Fruit fly (Drosophila melanogaster): Measurements from ENCODE around the gene bon.
A peak's percentile ranks its signal among the peaks of the same experiment; 100 is the strongest.

The bon gene

DNA sequence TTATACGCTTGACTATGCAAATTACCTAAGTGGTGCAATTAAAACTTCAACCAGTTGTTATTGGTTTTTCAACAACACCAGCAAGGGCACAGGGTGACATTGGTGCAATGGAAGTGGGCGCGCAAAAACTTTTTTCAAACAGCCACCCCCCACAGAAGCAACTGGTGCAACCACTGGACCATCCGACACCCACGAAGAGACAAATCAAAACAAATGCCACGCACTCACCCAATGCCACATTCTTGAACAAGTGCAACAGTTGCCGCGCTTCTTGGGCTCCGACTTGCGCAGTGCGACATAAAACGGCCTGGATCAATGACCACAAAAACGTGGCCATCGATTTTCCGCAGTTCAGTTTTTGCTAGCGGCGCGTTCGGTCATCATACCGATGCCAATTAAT, 42.8 kb downstream of the bon start:
- TF ChIP-seq CG9139 (GFP tag; optimal IDR thresholded peaks at IDR 0.05) (no peak), CG6792 (GFP tag; optimal IDR thresholded peaks at IDR 0.05) (no peak), CG8119 (GFP tag; IDR thresholded peaks at IDR 0.05) (no peak), acj6 (GFP tag; optimal IDR thresholded peaks at IDR 0.05) (no peak), Hr38 (GFP tag; optimal IDR thresholded peaks at IDR 0.05) (no peak), cyc (GFP tag; optimal IDR thresholded peaks at IDR 0.05) (no peak)

DNA sequence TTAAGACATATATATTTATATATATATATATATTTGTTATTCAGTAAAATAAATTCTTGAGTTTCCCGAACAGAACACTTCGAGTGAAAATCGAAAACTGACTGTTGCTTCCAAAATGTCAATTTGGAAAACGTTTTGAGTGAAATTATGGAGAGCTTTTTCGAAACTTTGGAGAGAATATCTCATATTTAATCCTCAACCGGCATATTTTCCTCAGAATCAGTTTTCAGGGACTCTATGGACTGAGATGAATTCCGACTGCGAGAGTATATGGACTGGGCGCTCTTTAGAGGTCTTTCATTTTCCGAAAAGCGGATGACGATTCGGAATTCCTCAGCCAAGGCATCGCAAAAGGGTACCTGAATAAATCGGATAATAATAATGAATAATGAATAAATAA, 55.7 kb downstream of the bon start, which contains the start of gene GluRIIE:
Gene GluRIIE, minus strand, starts transcription at position 101 of the 400 bp plus-strand sequence.
- TF ChIP-seq fd85E (GFP tag; optimal IDR thresholded peaks at IDR 0.05) (no peak), Eip75B (GFP tag; optimal IDR thresholded peaks at IDR 0.05) (no peak), Hr38 (GFP tag; optimal IDR thresholded peaks at IDR 0.05) (no peak), fkh (GFP tag; optimal IDR thresholded peaks at IDR 0.05) (no peak), CG11294 (GFP tag; IDR thresholded peaks at IDR 0.05) (no peak), CG11762 (GFP tag; optimal IDR thresholded peaks at IDR 0.05; ENCODE audit: insufficient read depth) (no peak), Blimp-1 (GFP tag; optimal IDR thresholded peaks at IDR 0.05) (no peak), CG7368 (GFP tag; optimal IDR thresholded peaks at IDR 0.05) (no peak), dac (GFP tag; optimal IDR thresholded peaks at IDR 0.05) (no peak), achi (GFP tag; optimal IDR thresholded peaks at IDR 0.05) (no peak), Sox102F (GFP tag; optimal IDR thresholded peaks at IDR 0.05) (no peak), Eip78C (GFP tag) (no peak), Sox14 (GFP tag; optimal IDR thresholded peaks at IDR 0.05) (no peak)

DNA sequence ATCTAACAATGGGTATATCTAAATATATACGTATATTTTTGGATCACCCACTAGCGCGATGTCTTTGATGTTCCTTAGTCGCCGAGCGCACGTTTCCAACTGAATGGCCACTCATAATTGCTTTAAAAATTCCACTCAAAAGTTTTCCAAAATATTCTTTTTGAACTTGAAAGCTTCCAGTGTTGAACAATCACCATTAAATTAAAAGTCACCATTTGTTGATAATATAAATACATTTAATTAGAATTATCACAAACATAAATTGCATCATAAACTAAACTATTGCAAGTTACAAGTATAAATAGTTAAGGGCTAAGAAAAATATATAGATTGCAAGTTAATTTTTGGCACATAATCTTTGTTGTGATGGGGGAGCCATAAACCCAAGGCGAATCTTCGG, 59.4 kb downstream of the bon start, which contains the start of gene GluRIID:
Gene GluRIID, minus strand, starts transcription at position 101 of the 400 bp plus-strand sequence.
- TF ChIP-seq fkh (GFP tag; optimal IDR thresholded peaks at IDR 0.05) (no peak), fd59A (GFP tag; optimal IDR thresholded peaks at IDR 0.05) (no peak), CG8632 (GFP tag; optimal IDR thresholded peaks at IDR 0.05) (no peak), CG6792 (GFP tag; optimal IDR thresholded peaks at IDR 0.05) (no peak), Smox (GFP tag; optimal IDR thresholded peaks at IDR 0.05) (no peak), Lpt (GFP tag; optimal IDR thresholded peaks at IDR 0.05) (no peak), vri (GFP tag; optimal IDR thresholded peaks at IDR 0.05) (no peak), fd85E (GFP tag; optimal IDR thresholded peaks at IDR 0.05) (no peak), CG4318 (GFP tag; optimal IDR thresholded peaks at IDR 0.05) (no peak), salr (GFP tag; optimal IDR thresholded peaks at IDR 0.05) (no peak), Hr39 (GFP tag; optimal IDR thresholded peaks at IDR 0.05) (no peak), ss (GFP tag; optimal IDR thresholded peaks at IDR 0.05) (no peak), Blimp-1 (GFP tag; optimal IDR thresholded peaks at IDR 0.05) (no peak), lz (GFP tag; optimal IDR thresholded peaks at IDR 0.05) (no peak), CG34406 (GFP tag; optimal IDR thresholded peaks at IDR 0.05) (no peak), Hr4 (GFP tag; optimal IDR thresholded peaks at IDR 0.05) (no peak)

DNA sequence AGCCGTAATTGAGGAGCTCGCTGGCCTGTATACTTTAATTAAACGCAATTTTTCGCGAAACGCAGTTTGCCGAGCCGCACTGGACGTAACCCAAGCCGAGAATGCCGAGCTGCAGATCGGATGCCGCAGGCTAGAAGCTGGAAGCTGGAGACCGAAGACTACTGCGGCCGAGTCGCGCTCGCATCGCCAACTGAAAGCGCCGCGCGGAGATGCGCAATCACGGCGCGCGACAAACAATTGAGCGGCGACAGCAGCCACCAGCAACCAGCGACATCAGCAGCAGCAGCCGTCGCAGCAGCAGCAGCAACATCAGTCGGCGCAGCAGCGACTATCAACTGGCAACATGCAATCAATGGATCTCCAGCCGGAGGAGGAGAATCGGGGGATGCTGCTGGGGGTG, 63.7 kb downstream of the bon start:
- TF ChIP-seq CG3919 (GFP tag; optimal IDR thresholded peaks at IDR 0.05) (peak; percentile 12), fd59A (GFP tag; optimal IDR thresholded peaks at IDR 0.05) (no peak)

DNA sequence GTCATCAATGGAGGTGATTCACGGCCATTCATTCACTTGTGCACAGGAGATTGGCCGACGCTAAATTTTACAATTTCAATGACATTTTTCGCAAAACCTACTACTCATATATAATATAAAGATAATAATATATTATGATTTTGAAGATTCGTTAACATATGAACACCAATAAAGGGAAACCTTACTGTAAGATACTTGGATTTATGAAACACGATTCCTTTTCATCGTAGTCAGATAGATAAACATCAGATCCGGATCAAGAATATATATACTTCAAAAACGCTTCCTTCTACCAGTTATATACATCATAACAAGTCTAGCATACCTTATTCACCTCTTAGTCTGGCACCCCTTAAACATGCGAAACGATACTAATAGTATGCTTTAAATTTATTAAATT, 66.9 kb downstream of the bon start, which contains the start of gene Nep4:
Gene Nep4, minus strand, starts transcription at position 101 of the 400 bp plus-strand sequence.
- TF ChIP-seq CG6792 (GFP tag; optimal IDR thresholded peaks at IDR 0.05) (no peak), CG16779 (tag; optimal IDR thresholded peaks at IDR 0.05) (no peak), Eip93F (GFP tag; optimal IDR thresholded peaks at IDR 0.05) (no peak)

Data from whole organism, prepupa.